Worm (Caenorhabditis elegans): ENCODE results near the gene M106.8.

The M106.8 gene

ce11 chrII:10843527-10843926, at the start of gene M106.8:
TSS of gene M106.8 (minus strand) at chrII:10843627.
- no peak for TF ChIP-seq ceh-30 (tag; optimal IDR thresholded peaks at IDR 0.05)
- TF ChIP-seq nhr-11 (tag; optimal IDR thresholded peaks at IDR 0.05) = no peak
- TF ChIP-seq hlh-13 (GFP tag; optimal IDR thresholded peaks at IDR 0.05) = no peak
- no peak for TF ChIP-seq ahr-1 (tag; optimal IDR thresholded peaks at IDR 0.05)
- no peak for TF ChIP-seq hlh-6 (tag; optimal IDR thresholded peaks at IDR 0.05)
- TF ChIP-seq unc-86 (tag; optimal IDR thresholded peaks at IDR 0.05) = no peak
- TF ChIP-seq ceh-48 (tag; optimal IDR thresholded peaks at IDR 0.05) = no peak
- TF ChIP-seq rnt-1 (tag; optimal IDR thresholded peaks at IDR 0.05) = no peak
- no peak for TF ChIP-seq tbx-2 (tag; optimal IDR thresholded peaks at IDR 0.05)
- no peak for TF ChIP-seq che-1 (tag; optimal IDR thresholded peaks at IDR 0.05)
- no peak for TF ChIP-seq ztf-16 (tag; optimal IDR thresholded peaks at IDR 0.05)
- no peak for TF ChIP-seq pat-9 (tag; optimal IDR thresholded peaks at IDR 0.05)
- TF ChIP-seq syd-9 (tag; optimal IDR thresholded peaks at IDR 0.05) = no peak
- TF ChIP-seq ets-4 (tag; optimal IDR thresholded peaks at IDR 0.05) = no peak
- no peak for TF ChIP-seq pha-4 (tag; optimal IDR thresholded peaks at IDR 0.05)
- TF ChIP-seq npax-4 (tag; optimal IDR thresholded peaks at IDR 0.05) = no peak
- no peak for TF ChIP-seq zip-5 (tag; optimal IDR thresholded peaks at IDR 0.05)
- no peak for TF ChIP-seq fax-1 (tag; optimal IDR thresholded peaks at IDR 0.05)
- no peak for TF ChIP-seq hlh-15 (tag; optimal IDR thresholded peaks at IDR 0.05)

ce11 chrII:10888979-10889378, 45.6 kb upstream of the M106.8 start, which contains the start of gene ptr-8:
TSS of gene ptr-8 (plus strand) at chrII:10889279.
- no peak for TF ChIP-seq dve-1 (tag; optimal IDR thresholded peaks at IDR 0.05)
- TF ChIP-seq lin-11 (tag; optimal IDR thresholded peaks at IDR 0.05) = no peak
- no peak for TF ChIP-seq eyg-1 (tag; optimal IDR thresholded peaks at IDR 0.05)
- TF ChIP-seq ceh-30 (tag; optimal IDR thresholded peaks at IDR 0.05) = no peak
- no peak for TF ChIP-seq mec-3 (tag; optimal IDR thresholded peaks at IDR 0.05; ENCODE audit: borderline replicate concordance)
- TF ChIP-seq ceh-2 (tag; optimal IDR thresholded peaks at IDR 0.05) = no peak
- no peak for TF ChIP-seq tbx-7 (tag; optimal IDR thresholded peaks at IDR 0.05)
- TF ChIP-seq sdc-2 (tag; optimal IDR thresholded peaks at IDR 0.05) = no peak
- TF ChIP-seq hlh-30 (tag; optimal IDR thresholded peaks at IDR 0.05; ENCODE audit: insufficient read depth) = no peak
- no peak for TF ChIP-seq C38D4.7 (GFP tag; optimal IDR thresholded peaks at IDR 0.05)

ce11 chrII:10887097-10887496, 43.7 kb upstream of the M106.8 start:
- TF ChIP-seq pag-3 (tag; optimal IDR thresholded peaks at IDR 0.05; ENCODE audit: borderline replicate concordance) (no peak), nfya-1 (tag; optimal IDR thresholded peaks at IDR 0.05) (no peak), pqm-1 (tag; optimal IDR thresholded peaks at IDR 0.05) (no peak), C38D4.7 (GFP tag; optimal IDR thresholded peaks at IDR 0.05) (no peak), ahr-1 (tag; optimal IDR thresholded peaks at IDR 0.05) (no peak), ceh-19 (GFP tag; optimal IDR thresholded peaks at IDR 0.05) (no peak), unc-55 (GFP tag; optimal IDR thresholded peaks at IDR 0.05) (no peak), ceh-22 (tag; optimal IDR thresholded peaks at IDR 0.05) (no peak), ztf-16 (tag; optimal IDR thresholded peaks at IDR 0.05) (no peak), T23F11.4 (GFP tag; optimal IDR thresholded peaks at IDR 0.05) (no peak), mec-3 (tag; optimal IDR thresholded peaks at IDR 0.05; ENCODE audit: borderline replicate concordance) (no peak), ceh-30 (tag; optimal IDR thresholded peaks at IDR 0.05) (no peak), pax-1 (tag; optimal IDR thresholded peaks at IDR 0.05) (no peak), ceh-2 (tag; optimal IDR thresholded peaks at IDR 0.05) (no peak), ceh-24 (tag; optimal IDR thresholded peaks at IDR 0.05) (no peak), pha-4 (tag; optimal IDR thresholded peaks at IDR 0.05) (no peak), ttx-3 (tag; optimal IDR thresholded peaks at IDR 0.05) (no peak), unc-3 (GFP tag; conservative IDR thresholded peaks at IDR 0.05) (no peak), unc-3 (tag; optimal IDR thresholded peaks at IDR 0.05) (no peak), ceh-45 (GFP tag; IDR thresholded peaks at IDR 0.05) (no peak)

Data from whole organism, late embryonic.